Fruit fly (Drosophila melanogaster): ENCODE results near the gene Shawn.

Shawn gene

DNA sequence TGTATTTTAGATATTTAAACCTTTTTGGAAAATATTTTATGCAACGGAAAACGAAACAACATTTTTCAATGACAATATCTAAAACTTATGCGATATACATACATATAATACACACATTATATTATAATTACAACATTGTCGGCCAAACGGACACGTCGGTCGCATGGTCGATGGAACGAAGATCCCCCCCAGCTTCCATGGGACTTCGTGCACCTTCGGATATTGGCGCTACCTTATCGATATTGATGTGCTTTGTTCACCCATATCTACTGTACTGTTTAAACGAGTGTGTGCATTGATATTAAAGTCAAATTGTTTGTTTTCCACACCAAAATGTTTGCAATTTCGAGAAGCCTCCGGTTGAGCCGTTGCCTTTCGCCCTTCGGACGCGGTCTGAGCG is 14.1 kb downstream of the Shawn start, which contains the start of gene CG14212:
Gene CG14212 (plus strand): TSS at position 301 of the 400 bp plus-strand sequence.
- TF ChIP-seq CG17801 (GFP tag; optimal IDR thresholded peaks at IDR 0.05; ENCODE audit: partially characterized antibody), result no peak

DNA sequence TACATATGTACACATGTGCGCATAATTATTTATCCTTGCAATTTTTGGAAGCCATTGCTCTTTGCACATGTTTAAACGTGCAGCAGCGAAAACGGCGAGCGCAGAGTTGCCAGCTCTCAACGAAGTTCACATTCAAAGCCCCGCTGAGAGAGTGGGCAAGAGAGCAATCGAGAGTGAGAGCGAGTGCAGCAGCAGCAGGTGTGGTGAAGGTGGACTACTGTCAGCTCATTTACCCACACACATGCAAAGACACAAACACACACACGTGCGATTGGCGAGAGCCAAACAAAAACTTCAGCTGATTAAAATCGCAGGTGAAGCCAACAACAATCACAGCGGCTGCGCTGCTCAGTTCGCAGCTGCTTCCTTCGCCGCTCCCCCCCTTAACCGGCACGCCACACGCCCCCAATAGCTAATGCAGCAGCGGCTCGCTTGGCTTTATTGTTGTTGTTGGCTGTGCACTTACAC is 20.1 kb downstream of the Shawn start:
- peak; percentile 35 for TF ChIP-seq CG17801 (GFP tag; optimal IDR thresholded peaks at IDR 0.05; ENCODE audit: partially characterized antibody)

DNA sequence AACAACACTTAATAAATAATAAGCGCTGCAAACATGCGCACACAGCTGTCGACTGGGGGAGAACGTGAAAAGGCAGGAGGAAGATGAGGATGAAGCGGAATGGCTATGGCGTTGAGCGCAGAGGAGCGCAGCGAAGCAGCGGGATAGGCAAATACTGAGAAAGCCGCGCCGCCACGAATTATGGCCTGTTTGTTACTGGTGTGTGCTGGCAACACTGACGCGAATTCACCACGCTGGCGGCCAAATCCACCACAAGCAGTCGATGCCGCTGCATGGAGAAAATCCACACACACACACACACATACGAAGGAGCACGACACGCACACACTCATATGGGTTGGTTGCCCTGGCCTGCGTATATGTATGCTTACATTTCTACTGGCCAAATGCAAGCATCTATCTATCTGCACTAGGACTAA is 25.7 kb downstream of the Shawn start:
- no peak for TF ChIP-seq CG17801 (GFP tag; optimal IDR thresholded peaks at IDR 0.05; ENCODE audit: partially characterized antibody)

DNA sequence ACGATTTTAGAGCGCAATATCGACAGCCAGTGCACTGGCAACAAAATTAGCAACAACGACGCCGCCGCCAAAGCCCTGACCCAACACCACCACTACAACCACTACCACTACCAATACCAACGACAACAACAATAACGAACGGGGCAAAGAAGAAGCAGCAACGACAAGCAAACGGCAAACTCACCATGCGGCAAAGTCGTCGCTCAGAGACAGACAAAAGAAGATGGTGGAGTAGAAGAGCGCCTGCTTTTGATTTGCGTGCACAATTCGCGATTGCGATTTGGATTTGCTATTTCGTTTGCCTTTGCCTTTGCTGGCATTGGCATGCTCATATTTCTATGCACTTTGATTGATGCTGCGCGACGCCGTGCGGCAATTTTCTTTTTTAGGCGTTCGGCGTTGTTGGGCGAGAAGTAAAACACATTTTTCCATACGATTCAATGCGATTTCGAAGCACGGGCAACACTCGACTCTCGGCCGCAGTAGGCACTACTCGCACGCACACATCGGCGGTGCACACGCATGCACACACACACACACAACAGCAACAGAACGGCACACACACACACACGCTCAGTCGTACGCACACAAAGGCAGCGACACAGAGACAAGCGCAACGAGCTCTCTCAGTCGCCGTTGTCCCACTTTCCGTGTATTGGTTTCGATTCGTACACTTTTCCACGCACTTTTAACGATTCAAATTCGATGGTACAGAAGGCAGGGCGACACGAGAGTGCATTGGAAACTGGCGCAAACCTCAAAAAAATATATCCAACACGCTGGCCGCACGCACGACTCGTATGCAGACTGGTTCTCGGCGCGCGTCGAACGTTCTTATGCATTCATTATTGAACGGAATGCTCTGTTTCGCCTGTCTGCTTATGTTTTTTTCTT is 26.4 kb downstream of the Shawn start:
- peak; percentile 25 for TF ChIP-seq CG17801 (GFP tag; optimal IDR thresholded peaks at IDR 0.05; ENCODE audit: partially characterized antibody)

DNA sequence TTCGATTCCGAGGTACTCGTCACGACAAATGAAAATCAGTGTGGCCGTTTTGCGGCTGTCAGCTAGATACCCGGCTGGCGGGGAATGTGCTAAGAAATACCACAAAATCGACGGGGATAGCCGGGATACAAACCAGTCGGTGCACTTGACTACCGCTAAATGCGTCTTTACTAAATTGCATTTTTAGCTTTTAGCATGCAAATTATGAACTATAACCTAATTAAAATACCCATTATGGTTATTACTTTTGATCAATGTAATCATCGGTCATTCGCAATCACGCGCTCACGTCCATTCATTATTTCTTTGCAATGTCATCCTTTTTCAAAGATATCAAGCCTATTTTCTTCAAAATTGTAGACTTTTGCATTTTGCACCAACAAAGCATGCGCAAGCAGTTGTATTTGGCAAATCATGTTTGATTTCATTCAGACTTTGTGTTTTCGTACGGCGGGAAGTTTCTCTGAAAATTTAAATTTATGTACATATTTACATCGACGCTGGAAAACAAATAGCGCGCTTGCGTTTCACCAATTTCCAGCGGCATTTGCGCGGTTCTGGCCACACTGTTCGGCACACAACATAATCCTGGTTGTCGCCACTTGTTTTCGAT is 27.1 kb downstream of the Shawn start, which contains the start of gene Rcd-1:
Gene Rcd-1 (plus strand): TSS at position 440 of the 613 bp plus-strand sequence.
- no peak for TF ChIP-seq CG17801 (GFP tag; optimal IDR thresholded peaks at IDR 0.05; ENCODE audit: partially characterized antibody)

DNA sequence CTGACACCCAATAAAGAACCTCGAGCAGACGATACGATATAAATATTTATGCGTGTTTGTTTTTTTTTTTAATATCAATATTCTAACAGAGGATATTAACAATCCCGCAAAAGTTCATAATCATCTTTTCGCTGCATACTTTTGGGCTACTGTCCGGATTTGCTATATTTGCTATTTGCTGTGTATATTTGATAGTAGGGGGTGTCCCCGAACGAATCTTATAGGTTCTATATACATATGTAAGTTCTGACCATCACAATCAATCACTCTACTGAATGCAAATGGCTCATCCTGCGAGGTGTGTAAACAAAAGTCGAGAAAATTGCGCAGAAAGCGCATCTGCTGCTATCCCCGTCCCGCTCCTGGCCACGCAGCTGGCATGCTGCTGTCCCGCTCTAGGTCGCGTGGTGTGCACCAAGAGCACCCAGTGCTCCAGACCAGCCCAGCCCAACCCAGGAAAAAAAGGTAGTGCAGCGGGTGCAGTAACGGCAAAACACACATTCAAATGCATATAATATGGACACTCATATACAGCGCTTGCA is 29.5 kb downstream of the Shawn start:
- TF ChIP-seq CG17801 (GFP tag; optimal IDR thresholded peaks at IDR 0.05; ENCODE audit: partially characterized antibody), result no peak

DNA sequence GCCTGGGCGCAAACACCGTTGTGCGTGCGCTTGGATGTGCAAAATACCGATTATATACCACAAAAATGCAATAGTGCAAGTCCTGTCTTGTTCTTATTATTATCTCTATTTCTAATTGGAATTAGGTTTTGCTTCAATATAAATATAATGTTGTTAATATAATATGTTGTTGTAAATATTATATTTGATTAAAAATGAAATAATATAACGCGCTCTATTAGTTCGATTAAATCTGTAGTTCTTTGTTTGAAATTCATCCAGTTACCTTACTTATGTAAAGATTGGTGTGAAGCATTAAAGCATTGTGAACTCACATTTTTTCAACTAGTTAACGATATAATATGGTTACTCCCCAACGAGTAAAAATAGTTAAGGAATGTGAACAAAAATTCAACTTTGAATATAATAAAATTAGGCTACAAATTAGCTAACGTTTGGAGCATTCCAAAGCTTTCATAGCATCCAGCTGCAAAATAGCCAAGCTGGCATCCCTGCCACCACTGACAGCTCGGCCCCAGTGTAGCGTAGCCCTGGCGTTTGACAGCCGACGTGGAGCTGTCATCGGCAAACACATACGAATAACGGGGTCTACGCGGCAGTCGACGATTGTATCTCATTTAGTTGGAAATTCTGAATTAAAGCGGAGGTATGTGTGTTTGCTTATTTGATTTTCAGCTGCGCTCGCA is 31.6 kb downstream of the Shawn start, which contains the start of the genes CG12237 and Sec61gamma:
Gene CG12237 (minus strand): TSS at position 51 of the 686 bp plus-strand sequence.
Gene Sec61gamma (plus strand): TSS at position 509 of the 686 bp plus-strand sequence.
- TF ChIP-seq CG17801 (GFP tag; optimal IDR thresholded peaks at IDR 0.05; ENCODE audit: partially characterized antibody), result peak; percentile 45

DNA sequence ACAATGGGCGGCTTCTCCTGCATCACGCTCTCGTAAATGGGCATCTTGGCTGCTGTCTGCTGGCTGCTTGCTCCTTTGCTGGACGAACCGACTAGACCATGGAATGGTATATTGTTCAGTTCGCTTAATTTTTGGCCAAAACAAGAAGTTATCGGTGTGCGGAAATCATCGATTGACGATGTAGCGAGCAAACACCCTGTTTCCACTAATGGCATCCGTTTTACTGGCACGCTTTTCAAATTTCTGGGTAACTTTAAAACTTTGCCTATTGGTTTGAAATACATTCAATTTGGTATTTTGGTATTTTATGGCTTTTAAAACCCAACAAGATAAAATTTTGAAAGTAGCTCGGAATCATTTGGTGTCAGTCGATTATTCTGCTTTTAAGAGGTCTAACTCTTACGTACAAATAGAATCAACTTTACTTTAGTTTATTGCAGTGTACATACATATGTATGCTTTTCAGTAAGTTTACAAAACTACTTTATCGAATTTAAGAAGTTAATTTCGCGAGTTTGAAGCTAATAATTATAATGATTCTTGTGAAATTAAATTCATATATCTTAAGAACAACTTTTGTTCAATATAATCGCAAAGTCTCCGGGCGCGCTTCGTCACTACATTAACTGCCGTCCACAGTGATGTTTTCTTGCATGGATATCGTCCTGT is 34.7 kb downstream of the Shawn start, which contains the start of gene Arp10:
Gene Arp10 (minus strand): TSS at position 304 of the 669 bp plus-strand sequence.
- no peak for TF ChIP-seq CG17801 (GFP tag; optimal IDR thresholded peaks at IDR 0.05; ENCODE audit: partially characterized antibody)

DNA sequence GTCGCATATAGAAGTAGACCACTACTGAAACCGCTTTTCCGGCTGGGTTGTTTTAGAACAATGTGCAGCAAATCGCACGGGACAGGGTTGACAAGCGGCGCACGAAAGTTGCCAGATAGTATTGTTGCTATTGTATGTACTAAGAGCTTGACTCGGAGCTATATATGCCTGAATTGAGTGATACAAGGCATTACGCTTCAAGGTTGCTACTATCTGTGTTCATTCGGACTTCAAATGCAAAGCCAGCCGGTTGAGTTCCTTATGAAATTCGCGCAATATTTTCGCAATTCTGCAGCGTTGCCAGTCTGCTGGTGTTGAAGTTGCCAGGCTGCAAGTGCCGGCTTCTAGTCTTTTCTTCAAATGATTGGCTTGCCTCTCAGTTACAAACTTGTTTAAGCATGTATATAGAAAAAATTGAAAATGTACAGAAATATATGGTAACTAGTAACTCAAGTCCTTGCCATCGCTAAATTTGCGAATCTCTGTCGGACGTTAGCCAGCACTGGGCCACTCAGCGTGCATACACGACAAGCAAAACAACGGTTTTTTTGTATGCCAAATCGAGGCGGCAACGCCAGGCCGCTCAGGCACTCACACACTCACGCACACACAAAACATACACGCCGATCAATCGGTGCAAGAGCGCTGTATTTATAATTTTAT is 40.6 kb downstream of the Shawn start, which contains the start of the genes Ranbp21 and Elys:
Gene Ranbp21 (minus strand): TSS at position 513 of the 663 bp plus-strand sequence.
Gene Elys (plus strand): TSS at position 549 of the 663 bp plus-strand sequence.
- peak; percentile 13 for TF ChIP-seq CG17801 (GFP tag; optimal IDR thresholded peaks at IDR 0.05; ENCODE audit: partially characterized antibody)

DNA sequence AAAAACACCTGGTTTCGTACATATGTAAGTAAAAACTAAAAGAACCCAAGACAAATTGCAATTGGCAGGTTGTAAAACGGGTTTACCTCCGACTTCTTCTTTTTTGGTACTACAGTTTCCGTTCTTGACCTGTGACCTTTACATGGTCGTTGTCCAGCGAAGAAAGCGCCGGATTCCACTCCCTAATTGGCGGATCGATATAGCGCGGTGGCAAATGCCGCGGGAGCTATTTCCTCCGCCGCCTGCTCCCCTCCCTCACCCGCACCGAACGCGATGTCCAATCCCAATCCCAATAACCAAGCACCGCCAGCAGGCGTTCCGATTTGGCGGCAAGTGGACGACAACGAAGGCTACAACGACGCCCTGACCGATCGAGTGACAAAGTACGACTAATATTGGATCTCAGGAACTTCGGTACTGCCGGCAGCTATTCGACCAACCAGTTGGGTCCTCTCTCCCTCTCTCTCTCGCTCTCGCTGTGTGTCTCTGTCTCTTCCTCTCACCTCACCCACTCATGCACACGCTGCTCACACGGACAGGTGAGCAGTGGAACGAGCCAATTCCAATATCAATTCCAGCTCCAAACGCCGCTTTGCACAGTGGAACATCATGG is 51.4 kb downstream of the Shawn start:
- peak; percentile 48 for TF ChIP-seq CG17801 (GFP tag; optimal IDR thresholded peaks at IDR 0.05; ENCODE audit: partially characterized antibody)

DNA sequence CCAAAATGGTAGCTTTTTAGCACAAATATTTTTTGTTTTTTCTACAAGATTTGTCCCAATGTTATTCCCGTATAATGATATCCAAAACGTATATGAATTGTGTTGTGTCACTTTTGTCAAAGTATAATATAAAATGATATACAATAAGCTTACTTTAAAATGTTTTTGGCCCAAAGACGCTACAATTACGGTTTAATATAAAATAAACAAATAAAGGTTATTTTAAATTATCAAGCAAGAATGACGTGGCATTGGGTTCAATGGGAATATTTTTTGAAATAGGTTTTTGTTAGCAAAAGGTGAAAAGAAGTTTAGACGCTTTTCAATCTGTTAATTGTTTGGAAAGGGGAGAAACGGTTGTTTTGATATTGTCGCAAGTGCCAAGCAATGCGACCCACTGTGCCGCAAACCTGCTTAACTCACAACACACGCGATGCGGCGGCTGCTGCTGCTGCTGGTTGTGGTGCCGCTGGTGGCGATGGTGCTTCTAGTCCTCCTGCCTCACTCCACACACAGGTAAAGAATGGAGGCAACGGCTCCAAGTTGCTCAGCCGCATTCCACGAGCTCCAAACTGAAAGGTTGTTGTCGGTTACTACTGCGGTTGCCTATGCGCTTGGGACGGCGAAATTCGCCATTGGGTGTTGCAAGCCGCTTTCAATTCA is 52.0 kb downstream of the Shawn start:
- TF ChIP-seq CG17801 (GFP tag; optimal IDR thresholded peaks at IDR 0.05; ENCODE audit: partially characterized antibody), result no peak

DNA sequence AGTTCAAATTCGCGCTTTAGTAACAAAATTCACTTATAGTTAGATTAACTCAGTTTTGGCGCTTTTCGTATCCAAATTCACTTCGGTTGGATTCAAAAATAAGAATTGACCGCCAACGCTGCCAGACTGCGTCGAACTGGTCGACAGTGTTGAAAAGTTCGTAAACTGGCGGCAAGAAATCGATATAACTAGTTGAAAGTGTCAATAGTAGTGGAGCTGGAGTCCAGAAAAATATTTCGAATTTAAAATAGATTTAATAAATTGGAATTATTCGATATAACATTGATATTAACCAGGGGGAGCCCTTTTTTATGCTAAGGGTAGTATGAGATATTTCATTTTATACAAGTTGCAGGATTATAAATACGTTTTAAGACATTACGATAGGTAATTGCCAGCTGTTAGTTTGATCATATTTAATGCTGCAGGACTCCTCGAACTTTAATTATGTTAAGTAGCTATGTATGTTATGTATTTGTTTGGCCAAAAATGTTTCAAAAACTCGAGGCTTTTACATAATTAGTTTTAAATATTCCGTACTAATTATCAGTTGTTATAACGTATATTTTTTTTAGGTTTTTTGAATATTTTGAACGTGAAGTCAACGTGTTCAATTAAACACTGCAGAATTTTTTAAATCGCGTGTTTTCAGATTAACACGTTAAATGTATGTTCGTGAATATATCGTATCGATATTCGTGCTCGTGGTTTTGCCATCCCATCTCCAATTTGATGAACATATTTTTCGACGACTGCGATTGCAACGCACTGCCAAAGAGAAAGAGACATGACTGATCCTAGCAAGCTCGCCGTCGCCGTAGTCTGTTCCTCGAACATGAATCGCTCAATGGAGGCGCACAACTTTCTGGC is 52.8 kb downstream of the Shawn start, which contains the start of the genes CG14223 and Ssu72:
Gene CG14223 (minus strand): TSS at position 113 of the 870 bp plus-strand sequence.
Gene Ssu72 (plus strand): TSS at position 703 of the 870 bp plus-strand sequence.
- no peak for TF ChIP-seq CG17801 (GFP tag; optimal IDR thresholded peaks at IDR 0.05; ENCODE audit: partially characterized antibody)

Data from ovary, adult (tissue).